Fruit fly (Drosophila melanogaster) whole organism: Measurements from ENCODE around the gene Srr.

Experiments used
- Dll ChIP-seq: fragments of >200 bp; optimal IDR thresholded peaks from 2 replicates; lab custom pipeline; 2017
- EcR ChIP-seq, 2 experiments: fragments of >200 bp; optimal IDR thresholded peaks; 2 replicates each; lab custom pipeline; 2017; ENCODE audit warnings: missing biosample characterization in 2 of 2, missing genetic modification characterization in 2 of 2, missing genetic modification reagents in 2 of 2
- psq ChIP-seq: fragments of >200 bp; optimal IDR thresholded peaks from 2 replicates; lab custom pipeline; 2017

- TF ChIP-seq EcR (GFP tag; optimal IDR thresholded peaks at IDR 0.05; lab: Kevin White, UChicago) (no peak), psq (lab: Kevin White, UChicago) (no peak), Dll (lab: Kevin White, UChicago) (no peak)
These were observed 43.7 kb upstream of the Srr start, which contains the start of gene HP1e for dm6 chr3R:9321470-9321869.
